Worm (Caenorhabditis elegans) whole organism, L3 larva: ENCODE results near the gene T20G5.8.

Source experiments
- lin-39 ChIP-seq: fragments of 150-350 bp; optimal IDR thresholded peaks from 2 replicates; lab custom pipeline; 2018; ENCODE audit warnings: missing biosample characterization, missing genetic modification reagents, missing genetic modification characterization
- nhr-237 ChIP-seq: fragments of 150-350 bp; optimal IDR thresholded peaks from 2 replicates; lab custom pipeline; 2014; ENCODE audit warnings: missing biosample characterization, missing genetic modification characterization
- pqm-1 ChIP-seq: fragments of 150-350 bp; optimal IDR thresholded peaks from 2 replicates; lab custom pipeline; 2017; ENCODE audit warnings: missing biosample characterization, missing genetic modification characterization, inconsistent platforms

- TF ChIP-seq lin-39 (tag; lab: Kevin White, UChicago) (no peak), nhr-237 (tag; lab: Kevin White, UChicago) (no peak), pqm-1 (tag; lab: Kevin White, UChicago) (no peak)
These were observed 20.6 kb upstream of the T20G5.8 start for ce11 chrIII:10178552-10178951.
